Fruit fly (Drosophila melanogaster) whole organism, embryonic: Measurements from ENCODE around the gene CG9839.

Experiments
- CG12769 ChIP-seq: fragments of 200-800 bp; sonication (Bioruptor generic); optimal IDR thresholded peaks from 2 replicates; lab custom pipeline; 2019; ENCODE audit warnings: missing biosample characterization, mild to moderate bottlenecking, missing genetic modification characterization, moderate library complexity
- CG14014 ChIP-seq: fragments of 200-800 bp; sonication (Bioruptor generic); IDR thresholded peaks from 2 replicates; pipeline ENCODE4 v1.3.6; 2022; ENCODE audit warnings: missing biosample characterization, missing genetic modification characterization
- CG14860 ChIP-seq: fragments of 200-800 bp; sonication (Bioruptor generic); IDR thresholded peaks from 3 replicates; pipeline ENCODE4 v1.3.6; 2022; ENCODE audit warnings: missing biosample characterization, missing genetic modification characterization; ENCODE audit not compliant: partially characterized antibody
- CG15269 ChIP-seq: fragments of 200-800 bp; sonication (Bioruptor generic); optimal IDR thresholded peaks from 2 replicates; lab custom pipeline; 2018; ENCODE audit warnings: missing biosample characterization, mild to moderate bottlenecking, missing genetic modification characterization, moderate library complexity
- CG15514 ChIP-seq: fragments of 200-800 bp; sonication (Bioruptor generic); optimal IDR thresholded peaks from 3 replicates; lab custom pipeline; 2017; ENCODE audit warnings: missing biosample characterization, missing genetic modification characterization, mild to moderate bottlenecking, moderate library complexity, missing genetic modification reagents
- CG16779 ChIP-seq: fragments of 200-800 bp; sonication (Bioruptor generic); IDR thresholded peaks from 2 replicates; pipeline ENCODE4 v1.3.6; 2022; ENCODE audit warnings: missing biosample characterization, missing genetic modification characterization
- CG17186 ChIP-seq: fragments of 200-800 bp; sonication (Bioruptor generic); optimal IDR thresholded peaks from 3 replicates; lab custom pipeline; 2017; ENCODE audit warnings: missing biosample characterization, missing genetic modification reagents, missing genetic modification characterization
- CG18764 ChIP-seq: fragments of 200-800 bp; sonication (Bioruptor generic); optimal IDR thresholded peaks from 3 replicates; lab custom pipeline; 2016; ENCODE audit warnings: missing biosample characterization, missing genetic modification characterization
- CG2889 ChIP-seq: fragments of 200-800 bp; sonication (Bioruptor generic); IDR thresholded peaks from 3 replicates; pipeline ENCODE4 v1.3.6; 2022; ENCODE audit warnings: missing biosample characterization, missing genetic modification characterization
- CG32767 ChIP-seq: fragments of 200-800 bp; sonication (Bioruptor generic); IDR thresholded peaks from 2 replicates; pipeline ENCODE4 v1.3.6; 2022; ENCODE audit warnings: missing biosample characterization, missing genetic modification characterization
- CG33557 ChIP-seq: fragments of 200-800 bp; sonication (Bioruptor generic); optimal IDR thresholded peaks from 2 replicates; lab custom pipeline; 2019; ENCODE audit warnings: missing biosample characterization, mild to moderate bottlenecking, missing genetic modification characterization, moderate library complexity
- CG3726 ChIP-seq: fragments of 200-800 bp; sonication (Bioruptor generic); IDR thresholded peaks from 3 replicates; pipeline ENCODE4, ENCODE4 v1.3.6; 2022; ENCODE audit warnings: missing biosample characterization, missing genetic modification characterization
- CG8924 ChIP-seq: fragments of 200-800 bp; optimal IDR thresholded peaks from 3 replicates; lab custom pipeline; 2019; ENCODE audit warnings: missing biosample characterization, mild to moderate bottlenecking, missing genetic modification characterization, moderate library complexity
- CHES-1-like ChIP-seq: fragments of 200-800 bp; sonication (Bioruptor generic); optimal IDR thresholded peaks from 2 replicates; lab custom pipeline; 2016; ENCODE audit warnings: missing biosample characterization, missing genetic modification characterization
- D ChIP-seq, 2 experiments: fragments of 200-800 bp in 1 of 2; fragments of >200 bp in 1 of 2; sonication (Bioruptor generic) in 1 of 2; optimal IDR thresholded peaks; 2 replicates in 1 of 2; 3 replicates in 1 of 2; lab custom pipeline; 2017; ENCODE audit warnings: mild to moderate bottlenecking in 1 of 2, missing biosample characterization in 1 of 2, missing genetic modification characterization in 1 of 2, missing genetic modification reagents in 1 of 2
- D19A ChIP-seq: fragments of 200-800 bp; optimal IDR thresholded peaks from 3 replicates; lab custom pipeline; 2019; ENCODE audit warnings: missing biosample characterization, mild to moderate bottlenecking, missing genetic modification characterization, moderate library complexity
- Dad ChIP-seq: fragments of 200-800 bp; sonication (Bioruptor generic); optimal IDR thresholded peaks from 3 replicates; lab custom pipeline; 2016; ENCODE audit warnings: missing biosample characterization, missing genetic modification characterization
- Dbx ChIP-seq: fragments of 200-800 bp; sonication (Bioruptor generic); IDR thresholded peaks from 3 replicates; pipeline ENCODE4 v1.3.6; 2022; ENCODE audit warnings: missing biosample characterization, missing genetic modification characterization
- Dp ChIP-seq: fragments of 200-800 bp; sonication (Bioruptor generic); optimal IDR thresholded peaks from 2 replicates; lab custom pipeline; 2018; ENCODE audit warnings: missing biosample characterization, mild to moderate bottlenecking, missing genetic modification characterization, moderate library complexity
- E2f2 ChIP-seq: fragments of 200-800 bp; sonication (Bioruptor generic); IDR thresholded peaks from 2 replicates; pipeline ENCODE4 v1.3.6; 2022; ENCODE audit warnings: missing biosample characterization, missing genetic modification characterization
- Elba2 ChIP-seq: fragments of 200-800 bp; sonication (Bioruptor generic); optimal IDR thresholded peaks from 3 replicates; lab custom pipeline; 2016; ENCODE audit warnings: missing biosample characterization, missing genetic modification characterization
- HLH4C ChIP-seq: fragments of 200-800 bp; sonication (Bioruptor generic); IDR thresholded peaks from 3 replicates; pipeline ENCODE4 v1.3.6; 2022; ENCODE audit warnings: missing biosample characterization, missing genetic modification characterization; ENCODE audit not compliant: partially characterized antibody
- Hand ChIP-seq: fragments of 200-800 bp; sonication (Bioruptor generic); optimal IDR thresholded peaks from 2 replicates; lab custom pipeline; 2017; ENCODE audit warnings: mild to moderate bottlenecking, missing biosample characterization, missing genetic modification reagents, missing genetic modification characterization
- Hey ChIP-seq: fragments of 200-800 bp; sonication (Bioruptor generic); optimal IDR thresholded peaks from 3 replicates; lab custom pipeline; 2018; ENCODE audit warnings: missing biosample characterization, mild to moderate bottlenecking, missing genetic modification characterization
- Kr ChIP-seq: fragments of 200-800 bp; sonication (Bioruptor generic); optimal IDR thresholded peaks from 2 replicates; lab custom pipeline; 2017; ENCODE audit warnings: missing biosample characterization, mild to moderate bottlenecking, missing genetic modification characterization
- Max ChIP-seq: fragments of 200-800 bp; sonication (Bioruptor generic); optimal IDR thresholded peaks from 2 replicates; lab custom pipeline; 2016; ENCODE audit warnings: missing biosample characterization, mild to moderate bottlenecking, missing genetic modification characterization
- NK7.1 ChIP-seq: fragments of 200-800 bp; sonication (Bioruptor generic); optimal IDR thresholded peaks from 3 replicates; lab custom pipeline; 2016; ENCODE audit warnings: missing biosample characterization, missing genetic modification characterization
- Ravus ChIP-seq: fragments of 200-800 bp; sonication (Bioruptor generic); IDR thresholded peaks from 2 replicates; pipeline ENCODE4 v1.3.6; 2022; ENCODE audit warnings: missing biosample characterization, missing genetic modification characterization
- ara ChIP-seq: fragments of 200-800 bp; sonication (Bioruptor generic); IDR thresholded peaks from 2 replicates; pipeline ENCODE4 v1.3.6; 2022; ENCODE audit warnings: missing biosample characterization, missing genetic modification characterization
- bbx ChIP-seq: fragments of 200-800 bp; sonication (Bioruptor generic); IDR thresholded peaks from 2 replicates; pipeline ENCODE4 v1.3.6; 2022; ENCODE audit warnings: missing biosample characterization, missing genetic modification characterization; ENCODE audit not compliant: partially characterized antibody
- cas ChIP-seq: fragments of 200-800 bp; sonication (Bioruptor generic); IDR thresholded peaks from 2 replicates; pipeline ENCODE4 v1.3.6; 2022; ENCODE audit warnings: missing biosample characterization, missing genetic modification characterization
- cato ChIP-seq: fragments of 200-800 bp; sonication (Bioruptor generic); optimal IDR thresholded peaks from 2 replicates; lab custom pipeline; 2016; ENCODE audit warnings: missing biosample characterization, missing genetic modification characterization, borderline replicate concordance
- cg ChIP-seq: fragments of 200-800 bp; sonication (Bioruptor generic); optimal IDR thresholded peaks from 3 replicates; lab custom pipeline; 2019; ENCODE audit warnings: missing biosample characterization, mild to moderate bottlenecking, missing genetic modification characterization, moderate library complexity
- emc ChIP-seq: fragments of 200-800 bp; sonication (Bioruptor generic); optimal IDR thresholded peaks from 2 replicates; lab custom pipeline; 2016; ENCODE audit warnings: missing biosample characterization, missing genetic modification characterization
- gce ChIP-seq: fragments of 200-800 bp; sonication (Bioruptor generic); IDR thresholded peaks from 3 replicates; pipeline ENCODE4 v1.3.6; 2022; ENCODE audit warnings: missing biosample characterization, missing genetic modification characterization
- grn ChIP-seq: fragments of 200-800 bp; sonication (Bioruptor generic); optimal IDR thresholded peaks from 3 replicates; lab custom pipeline; 2017; ENCODE audit warnings: missing biosample characterization, missing genetic modification characterization
- kni ChIP-seq: fragments of 200-800 bp; sonication (Bioruptor generic); optimal IDR thresholded peaks from 3 replicates; lab custom pipeline; 2017; ENCODE audit warnings: mild to moderate bottlenecking, missing biosample characterization, missing genetic modification reagents, missing genetic modification characterization
- oc ChIP-seq: fragments of 200-800 bp; sonication (Bioruptor generic); optimal IDR thresholded peaks from 2 replicates; lab custom pipeline; 2018; ENCODE audit warnings: missing biosample characterization, mild to moderate bottlenecking, missing genetic modification characterization, moderate library complexity
- peb ChIP-seq: fragments of 200-800 bp; sonication (Bioruptor generic); IDR thresholded peaks from 2 replicates; pipeline ENCODE4 v1.3.6; 2022; ENCODE audit warnings: missing biosample characterization, missing genetic modification characterization
- rib ChIP-seq: fragments of 200-800 bp; sonication (Bioruptor generic); IDR thresholded peaks from 2 replicates; pipeline ENCODE4 v1.3.6; 2022; ENCODE audit warnings: missing biosample characterization, missing genetic modification characterization
- salm ChIP-seq: fragments of 200-800 bp; sonication (Bioruptor generic); optimal IDR thresholded peaks from 2 replicates; lab custom pipeline; 2018; ENCODE audit warnings: missing biosample characterization, mild to moderate bottlenecking, missing genetic modification characterization
- sd ChIP-seq: fragments of 200-800 bp; sonication (Bioruptor generic); optimal IDR thresholded peaks from 3 replicates; lab custom pipeline; 2018; ENCODE audit warnings: missing biosample characterization, mild to moderate bottlenecking, missing genetic modification characterization, moderate library complexity
- sob ChIP-seq: fragments of 200-800 bp; sonication (Bioruptor generic); IDR thresholded peaks from 2 replicates; pipeline ENCODE4 v1.3.6; 2022; ENCODE audit warnings: missing biosample characterization, missing genetic modification characterization

Gene CG9839

DNA sequence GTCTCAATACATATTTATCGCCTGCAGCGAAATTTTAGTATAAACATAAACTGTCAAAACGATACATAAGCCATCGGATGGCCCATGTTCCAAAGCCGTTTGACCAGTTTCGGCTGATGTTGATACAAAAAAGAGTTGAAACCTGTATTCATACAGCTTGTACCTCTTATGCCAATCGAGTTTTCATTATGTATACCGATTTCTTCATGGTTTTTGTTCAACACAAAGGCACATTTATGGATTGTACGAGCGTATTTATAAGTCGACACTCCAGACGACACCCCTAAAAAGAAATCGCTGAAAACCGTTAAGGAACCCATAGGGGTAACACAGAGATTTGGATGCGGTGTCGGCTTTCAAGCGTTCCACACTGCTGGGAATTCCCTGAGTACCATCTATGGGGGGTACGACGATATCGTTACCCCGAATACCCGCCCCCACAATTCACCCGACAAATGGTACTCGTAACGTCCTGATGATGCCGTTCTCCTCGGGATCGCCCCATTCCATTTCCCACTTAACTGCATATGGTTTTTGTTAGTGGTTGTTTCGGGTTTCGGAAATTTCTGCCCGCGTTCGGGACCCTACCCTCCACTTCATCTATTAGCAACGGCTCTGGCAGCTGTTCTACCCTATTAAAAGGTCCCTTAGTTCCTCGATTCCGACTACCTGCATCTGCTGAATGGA, 2.4 kb upstream of the CG9839 start (continued):
- TF ChIP-seq CG2889 (GFP tag; lab: Robert Waterston, UW) (no peak), oc (tag; lab: Kevin White, UChicago) (peak; percentile 50), CG33557 (GFP tag; lab: Kevin White, UChicago) (no peak), D19A (tag; lab: Kevin White, UChicago) (no peak), cato (GFP tag; lab: Kevin White, UChicago) (no peak), CG16779 (peak; percentile 58; the same call in 1 of the 2 replicates), Dbx (GFP tag; lab: Robert Waterston, UW) (no peak), grn (no peak), D (optimal IDR thresholded peaks at IDR 0.05; lab: Kevin White, UChicago) (peak; percentile 30), D (GFP tag; optimal IDR thresholded peaks at IDR 0.05; lab: Kevin White, UChicago) (no peak), Ravus (no peak), cas (GFP tag; lab: Robert Waterston, UW) (no peak), bbx (peak; percentile 47), CG32767 (peak; percentile 51; the same call in 1 of the 2 replicates), CG18764 (GFP tag; lab: Kevin White, UChicago) (no peak), CG14860 (GFP tag; lab: Robert Waterston, UW) (no peak), kni (GFP tag; lab: Kevin White, UChicago) (peak; percentile 95), CG15269 (tag; lab: Kevin White, UChicago) (peak; percentile 51), CG12769 (tag; lab: Kevin White, UChicago) (peak; percentile 69), cg (peak; percentile 37), Dad (GFP tag; lab: Kevin White, UChicago) (no peak), Max (no peak), HLH4C (GFP tag; lab: Robert Waterston, UW) (no peak), Hand (GFP tag; lab: Kevin White, UChicago) (no peak), CG14014 (GFP tag; lab: Robert Waterston, UW) (no peak), CG15514 (peak; percentile 6), Kr (peak; percentile 98), gce (GFP tag; lab: Robert Waterston, UW) (no peak), rib (peak; percentile 10; the same call in 1 of the 2 replicates), CG8924 (tag; lab: Kevin White, UChicago) (peak; percentile 33), emc (GFP tag; lab: Kevin White, UChicago) (no peak), peb (GFP tag; lab: Robert Waterston, UW) (no peak), Hey (tag; lab: Kevin White, UChicago) (no peak), sd (tag; lab: Kevin White, UChicago) (peak; percentile 13)

DNA sequence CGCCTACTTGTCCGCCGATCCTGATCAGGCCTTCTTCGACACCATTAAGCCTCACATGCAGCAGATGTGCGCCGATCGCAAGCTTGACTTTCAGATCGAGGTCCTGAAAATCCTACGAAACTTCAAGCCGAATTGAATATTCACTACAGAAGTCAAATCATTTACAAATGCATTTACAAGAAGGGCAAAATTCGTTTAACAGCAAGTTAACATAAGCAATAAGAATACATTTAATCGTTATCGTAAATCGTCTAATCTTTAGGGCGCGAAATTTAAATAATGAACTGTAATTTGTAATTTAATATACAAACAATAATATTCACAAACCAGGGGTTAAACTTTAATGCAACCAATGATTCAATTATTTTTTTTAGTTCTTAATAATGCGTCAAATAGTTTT, 1.4 kb upstream of the CG9839 start:
- TF ChIP-seq salm (tag; lab: Kevin White, UChicago), result no peak
- TF ChIP-seq CG17186 (GFP tag; lab: Kevin White, UChicago), result peak; percentile 75
- TF ChIP-seq D19A (tag; lab: Kevin White, UChicago), result peak; percentile 59
- no peak for TF ChIP-seq CG3726
- TF ChIP-seq E2f2 (GFP tag; lab: Robert Waterston, UW), result peak; percentile 78
- TF ChIP-seq CHES-1-like (GFP tag; lab: Kevin White, UChicago), result no peak
- no peak for TF ChIP-seq ara (GFP tag; lab: Robert Waterston, UW)
- TF ChIP-seq Elba2, result peak; percentile 38
- TF ChIP-seq Ravus, result no peak
- no peak for TF ChIP-seq NK7.1
- peak; percentile 72 for TF ChIP-seq Dp
- TF ChIP-seq sob (GFP tag; lab: Robert Waterston, UW), result no peak
- TF ChIP-seq, all 482 proteins: peak for 5
